Worm (Caenorhabditis elegans): Measurements from ENCODE around the gene nhr-228.

ce11 chrV:2285107-2285506 is 3.5 kb downstream of the nhr-228 start, which contains the start of gene nhr-227:
- TF ChIP-seq lin-13 (tag; optimal IDR thresholded peaks at IDR 0.05): no peak
- TF ChIP-seq lsy-2 (tag; optimal IDR thresholded peaks at IDR 0.05): no peak
- TF ChIP-seq ham-2 (GFP tag; optimal IDR thresholded peaks at IDR 0.05): no peak
- no peak for TF ChIP-seq sptf-1 (tag; optimal IDR thresholded peaks at IDR 0.05)
- TF ChIP-seq unc-39 (tag; optimal IDR thresholded peaks at IDR 0.05): no peak
- TF ChIP-seq ztf-11 (tag; optimal IDR thresholded peaks at IDR 0.05): no peak
- no peak for TF ChIP-seq unc-62 (GFP tag; optimal IDR thresholded peaks at IDR 0.05)
- TF ChIP-seq nhr-28 (tag; optimal IDR thresholded peaks at IDR 0.05): no peak
- no peak for TF ChIP-seq ces-1 (GFP tag; optimal IDR thresholded peaks at IDR 0.05)
- no peak for TF ChIP-seq blmp-1 (tag; optimal IDR thresholded peaks at IDR 0.05)
